Fruit fly (Drosophila melanogaster): ENCODE data around the gene deltaCOP.
A peak's percentile ranks its signal among the peaks of the same experiment; 100 is the strongest.

Gene deltaCOP

DNA sequence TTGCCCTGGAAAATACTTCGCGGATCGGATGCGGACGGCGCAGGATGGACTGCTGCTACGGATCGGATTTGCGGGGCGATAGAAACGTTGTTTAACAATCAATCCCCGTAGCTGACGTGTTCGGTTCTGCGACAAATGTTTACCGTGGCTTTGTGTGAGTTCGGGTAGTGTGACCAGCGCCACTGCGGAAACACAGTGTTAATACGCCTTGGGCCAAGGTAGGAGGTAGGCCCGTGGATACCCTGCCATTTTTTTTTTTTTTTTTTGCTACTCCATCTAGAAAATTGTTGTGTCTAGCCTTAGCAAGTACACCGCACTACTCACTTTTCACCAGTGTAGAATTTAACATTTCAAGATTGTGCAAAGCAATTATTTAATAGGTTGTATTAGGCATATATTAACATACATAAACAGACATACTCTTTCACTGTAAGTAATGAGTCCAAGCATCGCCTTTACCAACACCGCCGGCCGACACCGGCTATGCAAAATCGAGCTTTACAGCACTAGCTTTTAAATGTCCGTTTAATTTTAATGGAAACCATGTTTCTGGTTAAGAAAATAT lies at the start of gene deltaCOP:
deltaCOP (minus strand) TSS at position 171 of the 565 bp plus-strand sequence.
- TF ChIP-seq CG15710 (tag; optimal IDR thresholded peaks at IDR 0.05): peak; percentile 75
- TF ChIP-seq CG9948 (tag; optimal IDR thresholded peaks at IDR 0.05): peak; percentile 63
- peak; percentile 54 for TF ChIP-seq CG17806 (tag; optimal IDR thresholded peaks at IDR 0.05)
- peak; percentile 43 for TF ChIP-seq gl (tag; optimal IDR thresholded peaks at IDR 0.05)
- no peak for TF ChIP-seq D1 (tag; optimal IDR thresholded peaks at IDR 0.05)
- no peak for TF ChIP-seq CG8301 (tag; optimal IDR thresholded peaks at IDR 0.05)
- TF ChIP-seq Pif1A (GFP tag; optimal IDR thresholded peaks at IDR 0.05): no peak
- TF ChIP-seq Pif1B (GFP tag; optimal IDR thresholded peaks at IDR 0.05): no peak
- TF ChIP-seq CG13204 (GFP tag; optimal IDR thresholded peaks at IDR 0.05): no peak
- peak; percentile 47; the same call in 1 of the 2 replicates for TF ChIP-seq rn (GFP tag; IDR thresholded peaks at IDR 0.05)
- peak; percentile 69; the same call in 2 of the 3 replicates for TF ChIP-seq CG4496 (GFP tag; IDR thresholded peaks at IDR 0.05)
- TF ChIP-seq CG10348 (GFP tag; IDR thresholded peaks at IDR 0.05): peak; percentile 57
- peak; percentile 86 for TF ChIP-seq fd96Ca (GFP tag; IDR thresholded peaks at IDR 0.05)
- peak; percentile 15 for TF ChIP-seq EcR (GFP tag; optimal IDR thresholded peaks at IDR 0.05)
- TF ChIP-seq CG14655 (GFP tag; optimal IDR thresholded peaks at IDR 0.05): no peak
- no peak for TF ChIP-seq CG8159 (tag; optimal IDR thresholded peaks at IDR 0.05)
- TF ChIP-seq CG34367 (tag; optimal IDR thresholded peaks at IDR 0.05): no peak
- TF ChIP-seq Snoo (tag; optimal IDR thresholded peaks at IDR 0.05): peak; percentile 76
- TF ChIP-seq CG32121 (GFP tag; IDR thresholded peaks at IDR 0.05): peak; percentile 70
- peak; percentile 75 for TF ChIP-seq Ets98B (GFP tag; IDR thresholded peaks at IDR 0.05)
- peak; percentile 52; the same call in 1 of the 2 replicates for TF ChIP-seq CG12605 (GFP tag; IDR thresholded peaks at IDR 0.05)

DNA sequence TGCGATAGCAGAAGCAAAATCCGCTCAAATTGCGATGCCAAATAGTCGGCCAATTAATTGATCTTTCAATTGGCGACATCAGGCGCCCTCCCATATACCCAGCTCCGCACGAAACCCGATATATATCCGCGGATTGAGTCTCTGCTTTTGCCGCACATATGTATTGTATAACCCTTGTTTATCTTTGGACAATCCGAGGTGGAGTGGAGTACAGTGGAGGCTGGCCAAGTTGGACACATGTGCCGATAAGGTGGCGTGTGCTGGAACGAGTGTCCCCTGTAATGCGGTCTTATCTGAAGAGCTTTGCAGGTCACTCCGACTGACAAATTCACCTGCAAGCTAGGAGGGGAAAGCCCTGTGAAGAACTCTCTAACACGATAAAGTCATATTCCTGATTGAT lies 47.9 kb upstream of the deltaCOP start:
- TF ChIP-seq Pif1B (GFP tag; optimal IDR thresholded peaks at IDR 0.05) (no peak), Pif1A (GFP tag; optimal IDR thresholded peaks at IDR 0.05) (no peak), CG34367 (tag; optimal IDR thresholded peaks at IDR 0.05) (no peak), CG8159 (tag; optimal IDR thresholded peaks at IDR 0.05) (no peak), fd96Ca (GFP tag; IDR thresholded peaks at IDR 0.05) (no peak), gl (tag; optimal IDR thresholded peaks at IDR 0.05) (no peak)

DNA sequence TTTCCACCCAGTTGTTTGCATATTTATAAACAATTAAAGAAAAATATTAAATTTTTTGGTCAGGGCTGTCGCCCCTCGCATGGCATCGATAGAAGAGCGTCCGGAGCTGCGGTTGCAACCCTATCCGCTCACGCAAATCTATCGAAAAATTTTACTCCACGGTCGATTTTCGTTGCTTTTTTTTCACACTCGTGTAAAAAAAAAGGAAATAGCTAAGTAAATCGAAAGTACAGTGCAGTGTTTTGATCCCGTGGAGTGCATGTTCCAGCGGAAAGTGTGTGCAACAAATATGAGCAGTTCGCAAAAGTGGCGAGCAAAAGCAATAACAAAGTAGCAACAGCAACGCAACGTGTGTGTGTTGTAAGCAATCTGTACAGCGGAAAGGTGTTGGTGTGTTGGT lies 47.2 kb upstream of the deltaCOP start, which contains the start of the genes Edem1 and Rbcn-3B:
Edem1 (minus strand) TSS at position 71 of the 400 bp plus-strand sequence.
Rbcn-3B (plus strand) TSS at position 164 of the 400 bp plus-strand sequence.
- TF ChIP-seq CG13204 (GFP tag; optimal IDR thresholded peaks at IDR 0.05) (no peak), Ets98B (GFP tag; IDR thresholded peaks at IDR 0.05) (peak; percentile 53), rn (GFP tag; IDR thresholded peaks at IDR 0.05) (no peak), CG9948 (tag; optimal IDR thresholded peaks at IDR 0.05) (peak; percentile 1), CG8159 (tag; optimal IDR thresholded peaks at IDR 0.05) (no peak), Pif1A (GFP tag; optimal IDR thresholded peaks at IDR 0.05) (no peak), CG10348 (GFP tag; IDR thresholded peaks at IDR 0.05) (no peak), D1 (tag; optimal IDR thresholded peaks at IDR 0.05) (no peak), Snoo (tag; optimal IDR thresholded peaks at IDR 0.05) (no peak), CG4496 (GFP tag; IDR thresholded peaks at IDR 0.05) (peak; percentile 52; the same call in 2 of the 3 replicates), CG17806 (tag; optimal IDR thresholded peaks at IDR 0.05) (peak; percentile 10), CG34367 (tag; optimal IDR thresholded peaks at IDR 0.05) (peak; percentile 50), CG14655 (GFP tag; optimal IDR thresholded peaks at IDR 0.05) (no peak), fd96Ca (GFP tag; IDR thresholded peaks at IDR 0.05) (no peak), CG32121 (GFP tag; IDR thresholded peaks at IDR 0.05) (no peak), CG8301 (tag; optimal IDR thresholded peaks at IDR 0.05) (peak; percentile 41), gl (tag; optimal IDR thresholded peaks at IDR 0.05) (peak; percentile 72), CG12605 (GFP tag; IDR thresholded peaks at IDR 0.05) (peak; percentile 67), EcR (GFP tag; optimal IDR thresholded peaks at IDR 0.05) (peak; percentile 1), CG15710 (tag; optimal IDR thresholded peaks at IDR 0.05) (peak; percentile 39), Pif1B (GFP tag; optimal IDR thresholded peaks at IDR 0.05) (no peak)

DNA sequence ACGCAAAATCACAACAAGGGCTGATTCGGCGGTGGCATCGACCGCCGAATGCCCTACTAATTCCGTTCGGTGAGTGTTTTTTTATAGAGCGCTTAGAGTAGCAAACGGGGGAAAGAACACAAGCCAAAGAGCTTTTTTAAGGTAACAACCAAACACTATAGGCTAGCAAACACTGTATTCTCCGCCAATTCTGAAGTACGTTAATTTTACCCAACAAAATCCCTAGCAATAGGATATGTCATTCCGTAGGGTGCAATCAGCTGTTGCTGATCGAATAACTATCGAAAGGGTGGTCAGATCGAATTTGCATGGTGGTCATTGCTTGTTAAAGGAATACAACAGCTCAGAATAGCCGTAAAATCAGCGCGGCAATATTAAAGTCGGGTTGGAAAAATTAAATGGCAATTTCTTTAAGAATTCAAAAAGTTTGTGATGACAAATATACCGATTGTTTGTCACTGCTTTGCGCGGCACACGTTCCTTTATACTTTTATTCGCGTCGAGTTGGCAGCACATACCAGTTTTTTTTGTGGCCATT lies 46.2 kb upstream of the deltaCOP start, which contains the start of gene mip130:
mip130 (plus strand) TSS at position 513 of the 538 bp plus-strand sequence.
- TF ChIP-seq CG13204 (GFP tag; optimal IDR thresholded peaks at IDR 0.05): no peak
- no peak for TF ChIP-seq rn (GFP tag; IDR thresholded peaks at IDR 0.05)
- peak; percentile 29 for TF ChIP-seq Snoo (tag; optimal IDR thresholded peaks at IDR 0.05)
- TF ChIP-seq CG17806 (tag; optimal IDR thresholded peaks at IDR 0.05): peak; percentile 48
- peak; percentile 63 for TF ChIP-seq CG8159 (tag; optimal IDR thresholded peaks at IDR 0.05)
- TF ChIP-seq CG34367 (tag; optimal IDR thresholded peaks at IDR 0.05): peak; percentile 40
- peak; percentile 21 for TF ChIP-seq gl (tag; optimal IDR thresholded peaks at IDR 0.05)
- no peak for TF ChIP-seq CG10348 (GFP tag; IDR thresholded peaks at IDR 0.05)
- peak; percentile 41; the same call in 1 of the 2 replicates for TF ChIP-seq CG32121 (GFP tag; IDR thresholded peaks at IDR 0.05)
- TF ChIP-seq CG9948 (tag; optimal IDR thresholded peaks at IDR 0.05): peak; percentile 44
- TF ChIP-seq Pif1A (GFP tag; optimal IDR thresholded peaks at IDR 0.05): peak; percentile 59
- peak; percentile 59 for TF ChIP-seq CG8301 (tag; optimal IDR thresholded peaks at IDR 0.05)
- TF ChIP-seq Pif1B (GFP tag; optimal IDR thresholded peaks at IDR 0.05): peak; percentile 47
- TF ChIP-seq D1 (tag; optimal IDR thresholded peaks at IDR 0.05): no peak
- peak; percentile 54 for TF ChIP-seq CG15710 (tag; optimal IDR thresholded peaks at IDR 0.05)
- peak; percentile 62; the same call in 2 of the 3 replicates for TF ChIP-seq CG4496 (GFP tag; IDR thresholded peaks at IDR 0.05)
- peak; percentile 50 for TF ChIP-seq Ets98B (GFP tag; IDR thresholded peaks at IDR 0.05)
- no peak for TF ChIP-seq CG14655 (GFP tag; optimal IDR thresholded peaks at IDR 0.05)
- peak; percentile 57; the same call in 1 of the 3 replicates for TF ChIP-seq fd96Ca (GFP tag; IDR thresholded peaks at IDR 0.05)
- TF ChIP-seq CG12605 (GFP tag; IDR thresholded peaks at IDR 0.05): no peak
- peak; percentile 25 for TF ChIP-seq EcR (GFP tag; optimal IDR thresholded peaks at IDR 0.05)

DNA sequence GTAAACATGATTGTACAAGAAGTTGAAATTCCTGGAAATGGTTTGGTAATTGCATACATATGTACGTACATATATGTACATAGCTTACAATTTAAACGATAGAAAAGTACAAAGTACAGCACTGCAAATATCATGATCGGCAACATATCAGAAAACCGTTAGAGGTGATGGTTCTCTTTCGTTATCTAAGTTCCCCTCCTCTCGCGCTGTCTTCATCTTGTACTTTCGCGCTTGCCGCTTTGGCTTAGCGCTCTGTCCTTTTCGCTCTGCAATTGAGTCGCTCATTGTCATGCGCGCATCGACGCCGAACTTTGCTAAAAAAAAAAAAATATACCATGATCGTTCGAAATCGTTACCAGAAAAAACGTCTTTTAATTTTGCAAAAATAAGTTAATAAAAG lies 42.4 kb upstream of the deltaCOP start:
- TF ChIP-seq Pif1A (GFP tag; optimal IDR thresholded peaks at IDR 0.05) (no peak), CG15710 (tag; optimal IDR thresholded peaks at IDR 0.05) (no peak), D1 (tag; optimal IDR thresholded peaks at IDR 0.05) (no peak), CG10348 (GFP tag; IDR thresholded peaks at IDR 0.05) (no peak), rn (GFP tag; IDR thresholded peaks at IDR 0.05) (no peak), CG13204 (GFP tag; optimal IDR thresholded peaks at IDR 0.05) (no peak), CG9948 (tag; optimal IDR thresholded peaks at IDR 0.05) (no peak), CG8159 (tag; optimal IDR thresholded peaks at IDR 0.05) (no peak), CG4496 (GFP tag; IDR thresholded peaks at IDR 0.05) (no peak), CG12605 (GFP tag; IDR thresholded peaks at IDR 0.05) (no peak), CG8301 (tag; optimal IDR thresholded peaks at IDR 0.05) (no peak), CG32121 (GFP tag; IDR thresholded peaks at IDR 0.05) (no peak), CG14655 (GFP tag; optimal IDR thresholded peaks at IDR 0.05) (no peak), EcR (GFP tag; optimal IDR thresholded peaks at IDR 0.05) (no peak), gl (tag; optimal IDR thresholded peaks at IDR 0.05) (no peak), CG17806 (tag; optimal IDR thresholded peaks at IDR 0.05) (no peak), CG34367 (tag; optimal IDR thresholded peaks at IDR 0.05) (no peak), Ets98B (GFP tag; IDR thresholded peaks at IDR 0.05) (no peak)
